Worm (Caenorhabditis elegans) whole organism, L1 larva: ENCODE data around the gene fbxa-153.

Experiments
- F16B12.6 ChIP-seq: fragments of 150-350 bp; optimal IDR thresholded peaks from 2 replicates; lab custom pipeline; 2014; ENCODE audit warnings: missing biosample characterization, missing genetic modification characterization
- blmp-1 ChIP-seq: fragments of 150-350 bp; optimal IDR thresholded peaks from 2 replicates; lab custom pipeline; 2014; ENCODE audit warnings: missing biosample characterization, missing genetic modification characterization
- ceh-82 ChIP-seq, 3 experiments: fragments of 150-350 bp in 1 of 3; sonication (generic microtip) in 2 of 3; optimal IDR thresholded peaks; 2 replicates each; lab custom pipeline; 2014 to 2017; ENCODE audit warnings: missing biosample characterization in 3 of 3, missing genetic modification characterization in 3 of 3
- dpl-1 ChIP-seq, 3 experiments: fragments of 150-350 bp in 2 of 3; sonication (generic microtip) in 1 of 3; optimal IDR thresholded peaks; 2 replicates each; lab custom pipeline; 2014 to 2017; ENCODE audit warnings: missing biosample characterization in 3 of 3, missing genetic modification characterization in 3 of 3, missing genetic modification reagents in 3 of 3
- efl-1 ChIP-seq, 4 experiments: fragments of 150-350 bp; optimal IDR thresholded peaks in 3 of 4; peaks in 1 of 4; 1 replicate in 1 of 4; 2 replicates in 3 of 4; lab custom pipeline; 2014; ENCODE audit warnings: missing biosample characterization in 2 of 4, missing genetic modification characterization in 2 of 4, missing genetic modification reagents in 2 of 4
- efl-3 ChIP-seq: fragments of 200-800 bp; sonication (Bioruptor generic); optimal IDR thresholded peaks from 2 replicates; lab custom pipeline; 2018; ENCODE audit warnings: mild to moderate bottlenecking, missing genetic modification characterization, missing compliant biosample characterization
- egl-13 ChIP-seq: sonication (generic microtip); optimal IDR thresholded peaks from 2 replicates; lab custom pipeline; 2016; ENCODE audit warnings: missing genotype, missing genetic modification reagents, missing genetic modification characterization, missing compliant biosample characterization
- elt-3 ChIP-seq, 6 experiments: fragments of 150-350 bp in 1 of 6; sonication (generic microtip); optimal IDR thresholded peaks; 2 replicates each; lab custom pipeline; 2017 to 2018; ENCODE audit warnings: missing biosample characterization in 6 of 6, missing genetic modification characterization in 6 of 6, inconsistent platforms in 1 of 6
- fkh-4 ChIP-seq: sonication (generic microtip); optimal IDR thresholded peaks from 2 replicates; lab custom pipeline; 2016; ENCODE audit warnings: missing compliant biosample characterization, missing genetic modification characterization, borderline replicate concordance
- fkh-8 ChIP-seq: sonication (generic microtip); optimal IDR thresholded peaks from 2 replicates; lab custom pipeline; 2016; ENCODE audit warnings: mild to moderate bottlenecking, missing genetic modification characterization, missing compliant biosample characterization
- irx-1 ChIP-seq: sonication (generic microtip); optimal IDR thresholded peaks from 2 replicates; lab custom pipeline; 2016; ENCODE audit warnings: missing genetic modification characterization, missing compliant biosample characterization
- isw-1 ChIP-seq: fragments of 200-800 bp; sonication (Bioruptor generic); IDR thresholded peaks from 2 replicates; pipeline ENCODE4 v1.3.6; 2022; ENCODE audit warnings: missing genetic modification characterization, missing compliant biosample characterization
- lin-13 ChIP-seq: fragments of 150-350 bp; optimal IDR thresholded peaks from 2 replicates; lab custom pipeline; 2014; ENCODE audit warnings: missing biosample characterization, missing genetic modification reagents, missing genetic modification characterization
- lin-14 ChIP-seq: fragments of 200-800 bp; sonication (Bioruptor generic); optimal IDR thresholded peaks from 2 replicates; lab custom pipeline; 2018; ENCODE audit warnings: mild to moderate bottlenecking, missing genetic modification characterization, moderate library complexity, missing compliant biosample characterization
- lin-35 ChIP-seq, 2 experiments: fragments of 150-350 bp; optimal IDR thresholded peaks; 2 replicates each; lab custom pipeline; 2014; ENCODE audit warnings: missing biosample characterization in 2 of 2, missing genetic modification characterization in 2 of 2, missing genetic modification reagents in 2 of 2
- lsy-2 ChIP-seq, 2 experiments: fragments of 150-350 bp; optimal IDR thresholded peaks; 2 replicates each; lab custom pipeline; 2014; ENCODE audit warnings: missing biosample characterization in 2 of 2, missing genetic modification characterization in 2 of 2
- mep-1 ChIP-seq: fragments of 150-350 bp; optimal IDR thresholded peaks from 2 replicates; lab custom pipeline; 2014; ENCODE audit warnings: missing biosample characterization, missing genetic modification characterization
- nhr-19 ChIP-seq: fragments of 200-800 bp; sonication (Bioruptor generic); conservative IDR thresholded peaks from 2 replicates; pipeline ENCODE4 v1.3.6; 2022; ENCODE audit warnings: missing genetic modification characterization, missing compliant biosample characterization
- nhr-20 ChIP-seq: sonication (generic microtip); optimal IDR thresholded peaks from 2 replicates; lab custom pipeline; 2016; ENCODE audit warnings: mild to moderate bottlenecking, missing genetic modification characterization, missing compliant biosample characterization
- nhr-237 ChIP-seq: fragments of 150-350 bp; optimal IDR thresholded peaks from 2 replicates; lab custom pipeline; 2014; ENCODE audit warnings: missing biosample characterization, missing genetic modification characterization
- nhr-71 ChIP-seq: sonication (generic microtip); optimal IDR thresholded peaks from 2 replicates; lab custom pipeline; 2016; ENCODE audit warnings: mild to moderate bottlenecking, missing genetic modification characterization, moderate library complexity, missing compliant biosample characterization
- nhr-77 ChIP-seq: fragments of 150-350 bp; optimal IDR thresholded peaks from 2 replicates; lab custom pipeline; 2014; ENCODE audit warnings: missing biosample characterization, missing genetic modification characterization
- nhr-90 ChIP-seq: sonication (generic microtip); optimal IDR thresholded peaks from 2 replicates; lab custom pipeline; 2016; ENCODE audit warnings: mild to moderate bottlenecking, missing genetic modification characterization, missing compliant biosample characterization; ENCODE audit not compliant: poor library complexity
- pag-3 ChIP-seq: sonication (generic microtip); optimal IDR thresholded peaks from 2 replicates; lab custom pipeline; 2017; ENCODE audit warnings: missing genetic modification characterization, mild to moderate bottlenecking, missing compliant biosample characterization, antibody characterized with exemption, borderline replicate concordance; ENCODE audit not compliant: insufficient read depth
- pax-3 ChIP-seq: fragments of 200-800 bp; sonication (Bioruptor generic); optimal IDR thresholded peaks from 2 replicates; lab custom pipeline; 2018; ENCODE audit warnings: mild to moderate bottlenecking, missing genetic modification characterization, moderate library complexity, missing compliant biosample characterization
- pqm-1 ChIP-seq: sonication (generic microtip); optimal IDR thresholded peaks from 3 replicates; lab custom pipeline; 2017; ENCODE audit warnings: missing biosample characterization, missing genetic modification characterization
- rnt-1 ChIP-seq: sonication (generic microtip); optimal IDR thresholded peaks from 2 replicates; lab custom pipeline; 2016; ENCODE audit warnings: mild to moderate bottlenecking, missing genetic modification characterization, moderate library complexity, missing compliant biosample characterization
- snu-23 ChIP-seq: sonication (generic microtip); optimal IDR thresholded peaks from 2 replicates; lab custom pipeline; 2016; ENCODE audit warnings: missing genetic modification characterization, missing compliant biosample characterization
- sox-4 ChIP-seq: sonication (generic microtip); optimal IDR thresholded peaks from 2 replicates; lab custom pipeline; 2016; ENCODE audit warnings: missing genetic modification characterization, missing compliant biosample characterization
- sptf-1 ChIP-seq: fragments of 150-350 bp; optimal IDR thresholded peaks from 2 replicates; lab custom pipeline; 2014; ENCODE audit warnings: missing biosample characterization, missing genetic modification characterization
- swsn-7 ChIP-seq: sonication (generic microtip); optimal IDR thresholded peaks from 2 replicates; lab custom pipeline; 2016; ENCODE audit warnings: missing genetic modification characterization, missing compliant biosample characterization
- unc-86 ChIP-seq: sonication (generic microtip); optimal IDR thresholded peaks from 2 replicates; lab custom pipeline; 2016; ENCODE audit warnings: missing genetic modification characterization, missing compliant biosample characterization
- xbp-1 ChIP-seq: sonication (generic microtip); optimal IDR thresholded peaks from 2 replicates; lab custom pipeline; 2016; ENCODE audit warnings: missing genetic modification characterization, missing compliant biosample characterization
- zag-1 ChIP-seq: fragments of 150-350 bp; optimal IDR thresholded peaks from 2 replicates; lab custom pipeline; 2014; ENCODE audit warnings: missing biosample characterization, missing genetic modification characterization
- zip-4 ChIP-seq: fragments of 200-800 bp; sonication (Bioruptor generic); optimal IDR thresholded peaks from 2 replicates; lab custom pipeline; 2018; ENCODE audit warnings: mild to moderate bottlenecking, missing genetic modification characterization, moderate library complexity, missing compliant biosample characterization
- ztf-11 ChIP-seq, 2 experiments: sonication (generic microtip); optimal IDR thresholded peaks; 2 replicates each; lab custom pipeline; 2016 to 2017; ENCODE audit warnings: missing genetic modification characterization in 2 of 2, missing biosample characterization in 1 of 2, missing compliant biosample characterization in 1 of 2

fbxa-153 gene

DNA sequence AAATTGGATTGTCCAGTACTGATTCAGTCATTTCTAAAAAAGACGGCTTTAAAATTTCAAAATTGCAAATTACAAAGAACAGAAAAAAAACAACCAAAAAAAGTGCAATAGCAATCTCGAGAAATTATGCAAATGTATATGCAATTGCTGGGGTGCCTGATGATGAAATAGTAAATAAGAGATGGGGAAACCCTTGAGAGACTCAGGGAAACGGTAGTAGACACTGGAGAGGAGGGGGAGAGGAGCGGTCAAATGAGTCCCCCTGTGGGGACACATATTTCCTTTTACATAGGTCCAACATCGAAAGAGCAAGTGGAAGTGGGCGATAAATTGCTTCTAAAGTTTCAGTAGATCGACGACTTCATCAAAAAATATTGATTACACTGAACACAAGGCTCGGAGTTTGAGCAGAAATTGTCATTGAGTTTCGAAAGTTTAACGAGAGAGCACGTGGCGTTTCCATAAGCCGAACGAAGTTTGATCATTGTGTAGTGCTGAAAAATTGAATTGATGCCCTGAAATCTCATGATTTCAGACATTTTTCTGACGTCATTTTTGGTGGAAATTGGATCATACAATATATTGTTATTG, at the start of gene fbxa-153, which contains the start of gene str-12:
Gene fbxa-153 (minus strand): TSS at position 35 of the 591 bp plus-strand sequence.
Gene str-12 (plus strand): TSS at position 541 of the 591 bp plus-strand sequence.
- TF ChIP-seq swsn-7 (peak; percentile 8), unc-86 (tag; lab: Kevin White, UChicago) (no peak), nhr-71 (tag; lab: Kevin White, UChicago) (no peak), ceh-82 (tag; optimal IDR thresholded peaks at IDR 0.05; lab: Kevin White, UChicago) (peak in 1 of 3 experiments; percentile 28), dpl-1 (GFP tag; optimal IDR thresholded peaks at IDR 0.05; lab: Kevin White, UChicago) (peak in 1 of 3 experiments; percentile 21), pax-3 (no peak), mep-1 (tag; lab: Kevin White, UChicago) (peak; percentile 35), pqm-1 (tag; lab: Kevin White, UChicago) (no peak), efl-1 (optimal IDR thresholded peaks at IDR 0.05; lab: Kevin White, UChicago) (peak in 1 of 2 experiments; percentile 1), efl-1 (GFP tag; optimal IDR thresholded peaks at IDR 0.05 in 1 of 2; lab: Kevin White, UChicago) (peak in 1 of 2 experiments; percentile 32), fkh-4 (tag; lab: Kevin White, UChicago) (no peak), isw-1 (peak; percentile 28), fkh-8 (peak; percentile 36), egl-13 (tag; lab: Kevin White, UChicago) (no peak), xbp-1 (tag; lab: Kevin White, UChicago) (no peak), lin-35 (GFP tag; optimal IDR thresholded peaks at IDR 0.05; lab: Kevin White, UChicago) (peak in 1 of 2 experiments; percentile 11)

DNA sequence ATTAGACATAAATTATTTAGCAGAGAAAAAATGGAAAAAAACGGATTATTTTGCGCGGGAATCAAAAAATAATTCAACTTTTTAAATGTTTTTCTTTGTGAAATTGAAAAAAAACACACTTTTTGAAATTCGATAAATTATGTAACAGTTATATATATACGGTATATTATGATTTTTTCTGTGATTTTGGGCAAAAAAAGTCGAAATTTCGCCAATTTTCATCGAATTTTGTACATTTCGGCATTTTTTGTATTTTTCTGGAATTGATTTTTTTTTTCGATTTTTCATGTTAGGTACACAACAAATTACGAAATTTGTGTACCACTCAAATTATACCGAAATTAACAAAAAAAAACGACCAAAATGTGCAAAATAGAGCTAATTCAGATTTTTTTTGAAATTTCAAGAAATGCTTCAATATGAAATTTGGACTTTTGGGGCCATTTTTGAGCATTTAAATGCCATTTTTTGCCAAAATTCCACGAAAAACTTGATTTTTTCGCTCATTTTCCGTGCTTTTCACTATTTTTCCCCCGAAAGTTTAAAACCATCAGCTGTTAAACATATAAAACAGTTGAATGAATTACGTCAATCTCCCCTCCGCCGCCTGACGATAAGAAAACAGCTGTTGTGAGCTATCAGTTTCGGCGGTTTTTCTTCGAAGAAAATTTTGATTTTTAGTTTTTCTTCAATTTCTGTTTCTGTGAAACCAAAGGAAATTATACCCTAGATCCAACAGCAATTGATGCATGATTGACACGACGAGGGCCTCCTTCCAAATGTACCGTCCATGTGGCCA, 48.3 kb upstream of the fbxa-153 start:
- TF ChIP-seq nhr-71 (tag; lab: Kevin White, UChicago) (peak; percentile 40), nhr-19 (GFP tag; lab: Robert Waterston, UW) (peak; percentile 34; the same call in 1 of the 2 replicates), lin-14 (GFP tag; lab: Kevin White, UChicago) (peak; percentile 51), nhr-237 (tag; lab: Kevin White, UChicago) (no peak), unc-86 (tag; lab: Kevin White, UChicago) (no peak), lin-13 (GFP tag; lab: Kevin White, UChicago) (no peak), rnt-1 (tag; lab: Kevin White, UChicago) (peak; percentile 72), efl-3 (no peak), lsy-2 (tag; optimal IDR thresholded peaks at IDR 0.05; lab: Kevin White, UChicago) (peak in 1 of 2 experiments; percentile 24), blmp-1 (tag; lab: Kevin White, UChicago) (no peak), snu-23 (GFP tag; lab: Kevin White, UChicago) (peak; percentile 5)

DNA sequence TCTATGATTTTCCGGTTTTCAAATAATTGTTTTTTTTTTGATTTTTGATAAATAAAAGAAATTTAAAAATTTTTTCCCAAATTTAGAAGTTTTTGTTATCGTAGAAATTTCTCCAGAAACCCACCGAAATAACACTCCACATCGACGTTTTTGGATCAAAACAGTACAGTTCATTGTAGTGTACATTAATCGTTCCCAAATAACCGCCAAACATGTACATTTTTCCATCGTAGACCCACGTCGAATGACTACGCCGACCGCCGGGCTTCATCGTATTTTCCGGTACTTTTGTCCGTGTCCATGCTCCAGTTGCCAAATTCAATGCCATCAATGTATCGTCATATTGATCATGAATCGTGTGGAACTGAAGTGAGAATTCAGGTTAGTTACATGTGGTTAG, 43.9 kb upstream of the fbxa-153 start, which contains the start of gene F53E4.2:
Gene F53E4.2 (plus strand): TSS at position 301 of the 400 bp plus-strand sequence.
- no peak for TF ChIP-seq ztf-11 (tag; optimal IDR thresholded peaks at IDR 0.05; lab: Kevin White, UChicago)
- no peak for TF ChIP-seq sptf-1 (tag; lab: Kevin White, UChicago)
- TF ChIP-seq nhr-90 (tag; lab: Kevin White, UChicago) = no peak
- no peak for TF ChIP-seq irx-1 (tag; lab: Kevin White, UChicago)
- TF ChIP-seq efl-1 (optimal IDR thresholded peaks at IDR 0.05; lab: Kevin White, UChicago) = no peak
- no peak for TF ChIP-seq efl-1 (GFP tag; optimal IDR thresholded peaks at IDR 0.05 in 1 of 2; lab: Kevin White, UChicago)
- no peak for TF ChIP-seq zip-4 (GFP tag; lab: Kevin White, UChicago)
- TF ChIP-seq nhr-20 (tag; lab: Kevin White, UChicago) = no peak
- TF ChIP-seq zag-1 (tag; lab: Kevin White, UChicago) = no peak
- TF ChIP-seq F16B12.6 (tag; lab: Kevin White, UChicago) = no peak
- no peak for TF ChIP-seq snu-23 (GFP tag; lab: Kevin White, UChicago)
- TF ChIP-seq elt-3 (tag; optimal IDR thresholded peaks at IDR 0.05; lab: Kevin White, UChicago) = no peak
- no peak for TF ChIP-seq egl-13 (tag; lab: Kevin White, UChicago)
- TF ChIP-seq mep-1 (tag; lab: Kevin White, UChicago) = no peak
- no peak for TF ChIP-seq pag-3 (tag; lab: Kevin White, UChicago)
- TF ChIP-seq sox-4 (tag; lab: Kevin White, UChicago) = no peak
- no peak for TF ChIP-seq nhr-77 (tag; lab: Kevin White, UChicago)
- TF ChIP-seq fkh-4 (tag; lab: Kevin White, UChicago) = no peak
- no peak for TF ChIP-seq rnt-1 (tag; lab: Kevin White, UChicago)
